Worm (Caenorhabditis elegans) whole organism, L1 larva: ENCODE results near the gene T25B9.5.

ENCODE experiments used
- ceh-82 ChIP-seq, 3 experiments: fragments of 150-350 bp in 1 of 3; sonication (generic microtip) in 2 of 3; optimal IDR thresholded peaks; 2 replicates each; lab custom pipeline; 2014 to 2017; ENCODE audit warnings: missing biosample characterization in 3 of 3, missing genetic modification characterization in 3 of 3
- fos-1 ChIP-seq: fragments of 150-350 bp; optimal IDR thresholded peaks from 2 replicates; lab custom pipeline; 2014; ENCODE audit warnings: missing biosample characterization, missing genetic modification characterization
- hlh-17 ChIP-seq: fragments of 200-800 bp; sonication (Bioruptor generic); optimal IDR thresholded peaks from 2 replicates; lab custom pipeline; 2018; ENCODE audit warnings: missing genetic modification characterization, mild to moderate bottlenecking, missing compliant biosample characterization, moderate library complexity, borderline replicate concordance
- jun-1 ChIP-seq: fragments of 150-350 bp; optimal IDR thresholded peaks from 2 replicates; lab custom pipeline; 2014; ENCODE audit warnings: missing biosample characterization, missing genetic modification reagents, missing genetic modification characterization
- lin-13 ChIP-seq: fragments of 150-350 bp; optimal IDR thresholded peaks from 2 replicates; lab custom pipeline; 2014; ENCODE audit warnings: missing biosample characterization, missing genetic modification reagents, missing genetic modification characterization
- pqm-1 ChIP-seq: sonication (generic microtip); optimal IDR thresholded peaks from 3 replicates; lab custom pipeline; 2017; ENCODE audit warnings: missing biosample characterization, missing genetic modification characterization
- ztf-11 ChIP-seq, 2 experiments: sonication (generic microtip); optimal IDR thresholded peaks; 2 replicates each; lab custom pipeline; 2016 to 2017; ENCODE audit warnings: missing genetic modification characterization in 2 of 2, missing biosample characterization in 1 of 2, missing compliant biosample characterization in 1 of 2

DNA sequence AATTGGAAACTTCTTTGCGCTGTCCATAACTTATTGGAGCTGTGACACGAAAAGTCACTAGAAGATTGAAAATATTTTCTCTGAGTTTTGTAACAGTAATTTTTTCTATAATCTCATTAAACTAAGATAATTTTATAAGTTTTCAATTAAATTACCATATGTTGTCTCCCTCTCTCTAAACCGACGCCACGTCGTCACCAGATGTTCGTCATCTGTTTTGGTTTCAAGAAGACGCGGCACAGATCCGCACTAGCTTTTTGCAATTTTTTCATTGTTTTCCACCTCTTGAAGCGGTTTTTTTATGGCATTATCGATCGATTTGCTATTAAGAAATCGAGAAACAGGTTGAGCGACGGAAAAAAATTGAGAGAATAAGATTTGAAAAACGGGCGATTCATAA is 49.4 kb upstream of the T25B9.5 start:
- TF ChIP-seq ceh-82 (tag; optimal IDR thresholded peaks at IDR 0.05; lab: Kevin White, UChicago), result no peak
- no peak for TF ChIP-seq ztf-11 (tag; optimal IDR thresholded peaks at IDR 0.05; lab: Kevin White, UChicago)
- no peak for TF ChIP-seq pqm-1 (tag; lab: Kevin White, UChicago)
- TF ChIP-seq jun-1, result no peak
- TF ChIP-seq hlh-17, result no peak
- TF ChIP-seq fos-1 (tag; lab: Kevin White, UChicago), result no peak
- TF ChIP-seq lin-13, result no peak
